Fruit fly (Drosophila melanogaster) whole organism, embryonic: ENCODE data around the gene alpha-Est7.

Experiments used
- CG3065 ChIP-seq: fragments of 200-800 bp; sonication (Bioruptor generic); optimal IDR thresholded peaks from 2 replicates; lab custom pipeline; 2016; ENCODE audit warnings: missing biosample characterization, missing genetic modification characterization
- CG8478 ChIP-seq: fragments of >200 bp; optimal IDR thresholded peaks from 2 replicates; lab custom pipeline; 2018
- PHDP ChIP-seq: fragments of 200-800 bp; sonication (Bioruptor generic); optimal IDR thresholded peaks from 3 replicates; lab custom pipeline; 2018; ENCODE audit warnings: missing biosample characterization, mild to moderate bottlenecking, missing genetic modification characterization, moderate library complexity
- bsh ChIP-seq, 2 experiments: fragments of 200-800 bp; sonication (Bioruptor generic); optimal IDR thresholded peaks; 2 replicates each; lab custom pipeline; 2017 to 2018; ENCODE audit warnings: mild to moderate bottlenecking in 2 of 2, missing biosample characterization in 2 of 2, missing genetic modification characterization in 2 of 2, moderate library complexity in 1 of 2
- pnt ChIP-seq: fragments of 200-800 bp; sonication (Bioruptor generic); optimal IDR thresholded peaks from 3 replicates; lab custom pipeline; 2016; ENCODE audit warnings: missing biosample characterization, missing genetic modification characterization
- sug ChIP-seq: fragments of 200-800 bp; optimal IDR thresholded peaks from 2 replicates; lab custom pipeline; 2019; ENCODE audit warnings: missing biosample characterization, mild to moderate bottlenecking, missing genetic modification characterization, moderate library complexity
- tna ChIP-seq: fragments of 200-800 bp; sonication (Bioruptor generic); IDR thresholded peaks from 2 replicates; pipeline ENCODE4 v1.3.6; 2022; ENCODE audit warnings: missing biosample characterization, missing genetic modification characterization; ENCODE audit not compliant: partially characterized antibody

dm6 chr3R:7493745-7494144 lies 29.8 kb downstream of the alpha-Est7 start, which contains the start of gene alpha-Est10:
- TF ChIP-seq pnt: no peak
- TF ChIP-seq PHDP (tag; lab: Kevin White, UChicago): no peak
- no peak for TF ChIP-seq CG8478 (lab: Kevin White, UChicago)
- TF ChIP-seq CG3065 (GFP tag; lab: Kevin White, UChicago): no peak
- TF ChIP-seq bsh (GFP tag; optimal IDR thresholded peaks at IDR 0.05; lab: Kevin White, UChicago): no peak
- TF ChIP-seq sug (tag; lab: Kevin White, UChicago): no peak
- no peak for TF ChIP-seq tna (GFP tag; lab: Robert Waterston, UW)
